Worm (Caenorhabditis elegans) whole organism, young adult: Measurements from ENCODE around the gene grwd-1.

Experiments
- B0019.2 ChIP-seq: fragments of 200-800 bp; sonication (Bioruptor generic); conservative IDR thresholded peaks from 2 replicates; pipeline ENCODE4 v1.3.6; 2022; ENCODE audit warnings: missing genetic modification reagents, missing genetic modification characterization, missing compliant biosample characterization
- B0035.1 ChIP-seq: sonication (generic microtip); optimal IDR thresholded peaks from 2 replicates; lab custom pipeline; 2016; ENCODE audit warnings: missing genetic modification characterization, mild to moderate bottlenecking, missing compliant biosample characterization, missing genotype, missing genetic modification reagents
- B0261.1 ChIP-seq: sonication (generic microtip); optimal IDR thresholded peaks from 2 replicates; lab custom pipeline; 2016; ENCODE audit warnings: mild to moderate bottlenecking, missing genetic modification characterization, moderate library complexity, missing compliant biosample characterization
- C06A6.2 ChIP-seq: fragments of 200-800 bp; sonication (Bioruptor generic); conservative IDR thresholded peaks from 2 replicates; pipeline ENCODE4 v1.3.6; 2022; ENCODE audit warnings: missing genetic modification characterization, missing compliant biosample characterization
- F22D6.2 ChIP-seq: sonication (generic microtip); optimal IDR thresholded peaks from 2 replicates; lab custom pipeline; 2016; ENCODE audit warnings: mild to moderate bottlenecking, missing genetic modification characterization, missing compliant biosample characterization
- F55B11.4 ChIP-seq: sonication (generic microtip); optimal IDR thresholded peaks from 2 replicates; lab custom pipeline; 2016; ENCODE audit warnings: missing compliant biosample characterization, missing genetic modification characterization, borderline replicate concordance; ENCODE audit not compliant: insufficient read depth
- F57C9.4 ChIP-seq: sonication (generic microtip); optimal IDR thresholded peaks from 2 replicates; lab custom pipeline; 2017; ENCODE audit warnings: mild to moderate bottlenecking, missing genetic modification characterization, missing compliant biosample characterization
- T07F8.4 ChIP-seq: sonication (generic microtip); optimal IDR thresholded peaks from 2 replicates; lab custom pipeline; 2016; ENCODE audit warnings: mild to moderate bottlenecking, missing genetic modification characterization, moderate library complexity, missing compliant biosample characterization
- Y79H2A.3 ChIP-seq: fragments of 200-800 bp; sonication (Bioruptor generic); conservative IDR thresholded peaks from 2 replicates; pipeline ENCODE4 v1.3.6; 2022; ENCODE audit warnings: missing genetic modification reagents, missing genetic modification characterization, missing compliant biosample characterization
- ZK185.1 ChIP-seq: sonication (generic microtip); optimal IDR thresholded peaks from 2 replicates; lab custom pipeline; 2016; ENCODE audit warnings: mild to moderate bottlenecking, missing genetic modification characterization, missing compliant biosample characterization; ENCODE audit not compliant: poor library complexity, severe bottlenecking
- ama-1 ChIP-seq, 3 experiments: fragments of 150-350 bp in 1 of 3; sonication (generic microtip) in 2 of 3; optimal IDR thresholded peaks; 2 replicates each; lab custom pipeline; 2014 to 2018; ENCODE audit warnings: missing biosample characterization in 2 of 3, missing genetic modification characterization in 2 of 3, missing genetic modification reagents in 2 of 3
- aptf-2 ChIP-seq: fragments of 200-800 bp; sonication (Bioruptor generic); conservative IDR thresholded peaks from 2 replicates; pipeline ENCODE4 v1.3.6; 2022; ENCODE audit warnings: missing genetic modification reagents, missing genetic modification characterization, missing compliant biosample characterization
- athp-1 ChIP-seq: sonication (generic microtip); optimal IDR thresholded peaks from 2 replicates; lab custom pipeline; 2017; ENCODE audit warnings: mild to moderate bottlenecking, missing genetic modification characterization, missing compliant biosample characterization
- attf-5 ChIP-seq: fragments of 200-800 bp; sonication (Bioruptor generic); optimal IDR thresholded peaks from 2 replicates; lab custom pipeline; 2018; ENCODE audit warnings: mild to moderate bottlenecking, missing genetic modification characterization, missing compliant biosample characterization
- ccch-3 ChIP-seq: fragments of 200-800 bp; sonication (Bioruptor generic); optimal IDR thresholded peaks from 2 replicates; lab custom pipeline; 2018; ENCODE audit warnings: mild to moderate bottlenecking, missing genetic modification characterization, missing compliant biosample characterization
- cebp-1 ChIP-seq, 2 experiments: fragments of 200-800 bp in 1 of 2; sonication (Bioruptor generic) in 1 of 2; sonication (generic microtip) in 1 of 2; IDR thresholded peaks in 1 of 2; optimal IDR thresholded peaks in 1 of 2; 2 replicates each; pipeline versions ENCODE4 v1.3.6 to Lab custom; 2017 to 2022; ENCODE audit warnings: missing compliant biosample characterization in 2 of 2, missing genetic modification characterization in 2 of 2, mild to moderate bottlenecking in 1 of 2, missing genetic modification reagents in 1 of 2, moderate library complexity in 1 of 2
- ceh-100 ChIP-seq: fragments of 200-800 bp; sonication (Bioruptor generic); IDR thresholded peaks from 2 replicates; pipeline ENCODE4 v1.3.6; 2022; ENCODE audit warnings: missing genetic modification reagents, missing genetic modification characterization, missing compliant biosample characterization
- ceh-79 ChIP-seq: sonication (generic microtip); optimal IDR thresholded peaks from 2 replicates; lab custom pipeline; 2017; ENCODE audit warnings: mild to moderate bottlenecking, missing genetic modification characterization, missing compliant biosample characterization
- die-1 ChIP-seq: sonication (generic microtip); optimal IDR thresholded peaks from 2 replicates; lab custom pipeline; 2016; ENCODE audit warnings: missing genotype, mild to moderate bottlenecking, missing genetic modification characterization, missing compliant biosample characterization
- dpff-1 ChIP-seq: sonication (generic microtip); optimal IDR thresholded peaks from 2 replicates; lab custom pipeline; 2017; ENCODE audit warnings: mild to moderate bottlenecking, missing genetic modification characterization, missing compliant biosample characterization
- fkh-3 ChIP-seq: sonication (generic microtip); optimal IDR thresholded peaks from 2 replicates; lab custom pipeline; 2016; ENCODE audit warnings: mild to moderate bottlenecking, missing genetic modification characterization, missing compliant biosample characterization
- him-1 ChIP-seq: sonication (generic microtip); optimal IDR thresholded peaks from 2 replicates; lab custom pipeline; 2016; ENCODE audit warnings: missing genotype, missing genetic modification reagents, missing genetic modification characterization, missing compliant biosample characterization
- hlh-26 ChIP-seq: fragments of 200-800 bp; sonication (Bioruptor generic); conservative IDR thresholded peaks from 2 replicates; pipeline ENCODE4 v1.3.6; 2022; ENCODE audit warnings: missing genetic modification reagents, missing genetic modification characterization, missing compliant biosample characterization
- lin-26 ChIP-seq: fragments of 200-800 bp; sonication (Bioruptor generic); IDR thresholded peaks from 2 replicates; pipeline ENCODE4 v1.3.6; 2022; ENCODE audit warnings: missing genetic modification reagents, missing genetic modification characterization, missing compliant biosample characterization
- lin-40 ChIP-seq: sonication (generic microtip); optimal IDR thresholded peaks from 2 replicates; lab custom pipeline; 2016; ENCODE audit warnings: missing genetic modification characterization, mild to moderate bottlenecking, missing compliant biosample characterization, missing genotype, missing genetic modification reagents
- lin-54 ChIP-seq: fragments of 200-800 bp; sonication (Bioruptor generic); optimal IDR thresholded peaks from 2 replicates; lab custom pipeline; 2018; ENCODE audit warnings: mild to moderate bottlenecking, missing genetic modification characterization, missing compliant biosample characterization
- lsl-1 ChIP-seq: fragments of 200-800 bp; sonication (Bioruptor generic); optimal IDR thresholded peaks from 2 replicates; lab custom pipeline; 2018; ENCODE audit warnings: mild to moderate bottlenecking, missing genetic modification characterization, moderate library complexity, missing compliant biosample characterization
- madf-3 ChIP-seq: fragments of 200-800 bp; sonication (Bioruptor generic); IDR thresholded peaks from 2 replicates; pipeline ENCODE4 v1.3.6; 2022; ENCODE audit warnings: missing genetic modification reagents, missing genetic modification characterization, missing compliant biosample characterization
- madf-6 ChIP-seq: fragments of 200-800 bp; sonication (Bioruptor generic); IDR thresholded peaks from 2 replicates; pipeline ENCODE4 v1.3.6; 2022; ENCODE audit warnings: missing genetic modification reagents, missing genetic modification characterization, missing compliant biosample characterization
- mcd-1 ChIP-seq: fragments of 200-800 bp; sonication (Bioruptor generic); IDR thresholded peaks from 2 replicates; pipeline ENCODE4 v1.3.6; 2022; ENCODE audit warnings: missing genetic modification reagents, missing genetic modification characterization, missing compliant biosample characterization
- mes-4 ChIP-seq: sonication (generic microtip); optimal IDR thresholded peaks from 2 replicates; lab custom pipeline; 2016; ENCODE audit warnings: missing genotype, missing genetic modification characterization, missing compliant biosample characterization
- nfya-2 ChIP-seq: fragments of 200-800 bp; sonication (Bioruptor generic); IDR thresholded peaks from 2 replicates; pipeline ENCODE4 v1.3.6; 2022; ENCODE audit warnings: missing genetic modification reagents, missing genetic modification characterization, missing compliant biosample characterization
- nhr-80 ChIP-seq: sonication (generic microtip); optimal IDR thresholded peaks from 2 replicates; lab custom pipeline; 2016; ENCODE audit warnings: missing genetic modification characterization, missing compliant biosample characterization
- pbrm-1 ChIP-seq: fragments of 200-800 bp; sonication (Bioruptor generic); IDR thresholded peaks from 2 replicates; pipeline ENCODE4 v1.3.6; 2022; ENCODE audit warnings: missing genetic modification reagents, missing genetic modification characterization, missing compliant biosample characterization
- pha-4 ChIP-seq: fragments of 150-350 bp; sonication (generic microtip); optimal IDR thresholded peaks from 2 replicates; lab custom pipeline; 2014; ENCODE audit warnings: missing biosample characterization, missing genetic modification reagents, missing genetic modification characterization
- repo-1 ChIP-seq: sonication (generic microtip); optimal IDR thresholded peaks from 2 replicates; lab custom pipeline; 2017; ENCODE audit warnings: mild to moderate bottlenecking, missing genetic modification characterization, missing compliant biosample characterization
- sea-2 ChIP-seq: fragments of 200-800 bp; sonication (Bioruptor generic); IDR thresholded peaks from 2 replicates; pipeline ENCODE4 v1.3.6; 2022; ENCODE audit warnings: missing genetic modification characterization, missing compliant biosample characterization
- snpc-1.1 ChIP-seq: sonication (generic microtip); optimal IDR thresholded peaks from 2 replicates; lab custom pipeline; 2017; ENCODE audit warnings: missing genetic modification characterization, mild to moderate bottlenecking, missing compliant biosample characterization, antibody characterized with exemption, moderate library complexity, missing genotype, missing genetic modification reagents; ENCODE audit not compliant: insufficient read depth
- snpc-4 ChIP-seq, 5 experiments: fragments of 150-350 bp in 1 of 5; sonication (generic microtip) in 4 of 5; optimal IDR thresholded peaks; 2 replicates each; lab custom pipeline; 2014 to 2018; ENCODE audit warnings: missing genetic modification characterization in 5 of 5, missing biosample characterization in 3 of 5, antibody characterized with exemption in 2 of 5, mild to moderate bottlenecking in 2 of 5, missing compliant biosample characterization in 2 of 5, missing genotype in 2 of 5, moderate library complexity in 2 of 5, missing genetic modification reagents in 1 of 5
- unc-62 ChIP-seq: fragments of 150-350 bp; optimal IDR thresholded peaks from 2 replicates; lab custom pipeline; 2014; ENCODE audit warnings: missing biosample characterization, missing genetic modification reagents, missing genetic modification characterization
- ztf-18 ChIP-seq: sonication (generic microtip); optimal IDR thresholded peaks from 2 replicates; lab custom pipeline; 2016; ENCODE audit warnings: missing genotype, mild to moderate bottlenecking, missing genetic modification characterization, missing compliant biosample characterization
- ztf-25 ChIP-seq: fragments of 200-800 bp; sonication (Bioruptor generic); IDR thresholded peaks from 2 replicates; pipeline ENCODE4 v1.3.6; 2022; ENCODE audit warnings: missing genetic modification reagents, missing genetic modification characterization, missing compliant biosample characterization

Gene grwd-1

DNA sequence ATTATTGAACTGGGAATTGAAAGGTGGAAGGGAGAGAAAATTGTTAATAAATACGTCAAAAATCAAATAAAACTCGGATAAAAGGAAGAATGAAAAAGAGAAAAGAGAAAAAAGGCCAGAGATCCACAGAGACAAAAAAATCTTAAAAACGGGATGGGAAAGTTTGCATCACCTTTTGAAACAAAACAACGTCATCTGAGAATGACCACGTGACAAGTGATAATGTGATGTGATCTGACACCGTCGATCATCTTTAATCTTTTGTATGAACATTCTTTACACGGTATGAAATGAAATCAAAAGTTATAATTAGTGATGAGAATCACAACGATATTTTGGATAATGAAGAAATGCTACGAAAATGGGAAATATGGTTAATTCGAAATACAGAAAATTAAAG lies 12.5 kb downstream of the grwd-1 start:
- TF ChIP-seq athp-1 (tag; lab: Kevin White, UChicago) = no peak
- no peak for TF ChIP-seq cebp-1 (GFP tag; IDR thresholded peaks at IDR 0.05; lab: Robert Waterston, UW)
- TF ChIP-seq cebp-1 (tag; optimal IDR thresholded peaks at IDR 0.05; lab: Kevin White, UChicago) = peak; percentile 8
- TF ChIP-seq nfya-2 (GFP tag; lab: Robert Waterston, UW) = no peak
- no peak for TF ChIP-seq F22D6.2 (tag; lab: Kevin White, UChicago)
- no peak for TF ChIP-seq C06A6.2 (GFP tag; lab: Robert Waterston, UW)

DNA sequence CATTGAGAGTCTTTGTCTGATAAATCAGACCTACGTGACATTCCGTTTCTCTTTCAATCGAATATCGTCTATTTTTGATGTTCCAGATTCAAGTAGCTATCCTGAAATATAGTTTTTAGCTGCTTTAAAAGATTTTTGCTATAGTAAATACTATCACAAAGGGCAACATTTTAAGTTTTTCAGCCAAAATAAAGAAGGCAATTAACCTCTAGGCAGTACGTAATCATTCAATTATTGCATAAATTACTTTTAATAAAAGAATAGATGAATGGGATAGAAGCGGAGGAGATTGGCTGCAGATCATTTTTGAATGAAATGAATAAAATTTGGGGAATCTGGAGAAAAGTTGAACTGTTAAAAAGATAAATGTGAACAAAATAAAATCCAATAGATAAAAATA lies 16.4 kb downstream of the grwd-1 start, which contains the start of gene ulp-1:
ulp-1 (minus strand) TSS at position 101 of the 400 bp plus-strand sequence.
- TF ChIP-seq repo-1 (peak; percentile 22), B0261.1 (tag; lab: Kevin White, UChicago) (no peak), madf-6 (GFP tag; lab: Robert Waterston, UW) (peak; percentile 32), ceh-100 (GFP tag; lab: Robert Waterston, UW) (peak; percentile 27; the same call in 1 of the 2 replicates), ama-1 (optimal IDR thresholded peaks at IDR 0.05; lab: Kevin White, UChicago) (no peak), ama-1 (GFP tag; optimal IDR thresholded peaks at IDR 0.05; lab: Kevin White, UChicago) (peak in 1 of 2 experiments; percentile 16)
- TF ChIP-seq, all 124 proteins: peak for 4

DNA sequence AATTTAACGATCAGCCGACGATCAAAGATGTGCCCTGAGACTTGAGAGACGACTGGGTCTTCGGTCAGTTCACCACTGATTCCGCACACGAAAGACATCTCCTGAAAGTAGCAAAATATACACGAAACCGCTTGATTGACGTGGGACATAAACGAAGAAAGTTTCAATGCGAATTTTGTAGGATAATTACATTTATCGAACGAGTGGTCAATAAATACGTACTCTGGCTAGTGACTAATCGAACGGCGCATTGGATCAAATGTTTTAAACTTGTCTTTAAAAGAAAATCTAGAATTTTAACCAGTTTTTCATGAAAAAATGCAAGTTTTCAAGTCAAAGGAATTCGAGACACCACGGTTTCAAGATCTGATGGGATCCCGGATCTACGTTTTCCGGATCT lies 18.7 kb downstream of the grwd-1 start, which contains the start of gene prp-19:
prp-19 (minus strand) TSS at position 101 of the 400 bp plus-strand sequence.
- no peak for TF ChIP-seq pha-4
- no peak for TF ChIP-seq unc-62 (GFP tag; lab: Kevin White, UChicago)
- no peak for TF ChIP-seq lin-26 (GFP tag; lab: Robert Waterston, UW)
- TF ChIP-seq Y79H2A.3 = no peak
- no peak for TF ChIP-seq sea-2 (GFP tag; lab: Robert Waterston, UW)
- TF ChIP-seq dpff-1 (tag; lab: Kevin White, UChicago) = no peak
- TF ChIP-seq lsl-1 (GFP tag; lab: Kevin White, UChicago) = no peak
- TF ChIP-seq ceh-79 (tag; lab: Kevin White, UChicago) = no peak
- TF ChIP-seq aptf-2 (GFP tag; lab: Robert Waterston, UW) = no peak
- TF ChIP-seq ccch-3 (GFP tag; lab: Kevin White, UChicago) = no peak
- TF ChIP-seq B0035.1 (tag; lab: Kevin White, UChicago) = no peak
- no peak for TF ChIP-seq ZK185.1 (tag; lab: Kevin White, UChicago)
- no peak for TF ChIP-seq T07F8.4
- TF ChIP-seq F57C9.4 (tag; lab: Kevin White, UChicago) = no peak
- TF ChIP-seq die-1 (tag; lab: Kevin White, UChicago) = no peak
- TF ChIP-seq him-1 (tag; lab: Kevin White, UChicago) = no peak
- TF ChIP-seq B0019.2 (GFP tag; lab: Robert Waterston, UW) = no peak
- TF ChIP-seq ama-1 (optimal IDR thresholded peaks at IDR 0.05; lab: Kevin White, UChicago) = no peak
- TF ChIP-seq ama-1 (GFP tag; optimal IDR thresholded peaks at IDR 0.05; lab: Kevin White, UChicago) = no peak
- TF ChIP-seq nhr-80 (tag; lab: Kevin White, UChicago) = no peak
- no peak for TF ChIP-seq madf-3 (GFP tag; lab: Robert Waterston, UW)

DNA sequence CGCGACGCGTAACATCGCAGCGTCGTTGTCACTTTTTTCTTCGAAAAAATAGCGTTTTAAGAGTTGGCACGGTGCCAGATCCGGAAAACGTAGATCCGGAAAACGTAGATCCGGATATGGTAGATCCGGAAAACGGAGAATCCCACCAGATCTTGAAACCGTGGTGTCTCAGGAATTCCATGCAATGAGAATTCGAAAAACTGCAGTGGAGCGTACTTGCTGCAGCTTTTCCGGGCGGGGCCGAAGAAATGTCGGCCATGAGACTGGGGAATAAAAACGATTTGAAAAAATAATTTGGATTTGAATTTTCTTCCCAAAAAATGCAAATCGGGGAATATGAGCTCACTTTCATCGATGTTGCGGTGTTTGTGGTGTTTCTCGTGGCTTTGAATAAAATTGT lies 19.2 kb downstream of the grwd-1 start, which contains the start of gene K10D2.5:
K10D2.5 (plus strand) TSS at position 251 of the 400 bp plus-strand sequence.
- no peak for TF ChIP-seq mes-4 (tag; lab: Kevin White, UChicago)
- peak; percentile 96 for TF ChIP-seq lin-54 (GFP tag; lab: Kevin White, UChicago)
- TF ChIP-seq pbrm-1 (GFP tag; lab: Robert Waterston, UW) = peak; percentile 93
- no peak for TF ChIP-seq F55B11.4 (tag; lab: Kevin White, UChicago)
- TF ChIP-seq lin-40 (tag; lab: Kevin White, UChicago) = peak; percentile 80
- TF ChIP-seq attf-5 (GFP tag; lab: Kevin White, UChicago) = peak; percentile 99
- TF ChIP-seq snpc-1.1 (tag; lab: Kevin White, UChicago) = no peak
- TF ChIP-seq F22D6.2 (tag; lab: Kevin White, UChicago) = peak; percentile 73
- TF ChIP-seq snpc-4 (GFP tag; optimal IDR thresholded peaks at IDR 0.05; lab: Kevin White, UChicago) = no peak
- TF ChIP-seq snpc-4 (tag; optimal IDR thresholded peaks at IDR 0.05; lab: Kevin White, UChicago) = peak; percentile 39 to 80 (median 68)
- peak; percentile 82 for TF ChIP-seq ztf-18 (tag; lab: Kevin White, UChicago)
- TF ChIP-seq mcd-1 (GFP tag; lab: Robert Waterston, UW) = peak; percentile 99
- peak; percentile 100 for TF ChIP-seq ztf-25
- TF ChIP-seq ceh-79 (tag; lab: Kevin White, UChicago) = no peak
- no peak for TF ChIP-seq dpff-1 (tag; lab: Kevin White, UChicago)
- no peak for TF ChIP-seq hlh-26 (GFP tag; lab: Robert Waterston, UW)
- TF ChIP-seq fkh-3 (tag; lab: Kevin White, UChicago) = no peak
